Fruit fly (Drosophila melanogaster): ENCODE measurements around the gene Nos.

Nos gene

DNA sequence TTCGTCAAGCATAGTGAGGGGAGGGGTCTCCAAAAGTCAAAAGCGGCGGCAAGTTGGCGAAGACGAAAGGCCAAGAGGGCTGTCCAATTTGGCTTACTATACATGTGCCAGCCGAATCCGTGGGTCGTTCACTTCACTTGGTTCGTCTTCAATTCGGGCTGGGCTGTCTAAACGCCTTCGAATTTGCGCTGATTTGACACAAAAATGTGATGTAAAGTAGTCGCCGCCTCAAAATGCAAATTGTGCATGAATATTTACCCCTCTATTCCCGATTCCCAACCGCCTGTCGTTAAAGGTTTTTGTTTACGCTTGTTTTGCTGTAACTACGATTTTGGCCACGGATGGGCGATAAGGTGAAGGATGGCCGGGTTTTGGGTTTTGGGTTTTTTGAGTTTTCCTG lies 41.6 kb downstream of the Nos start:
- TF ChIP-seq Crg-1 (GFP tag; optimal IDR thresholded peaks at IDR 0.05) (no peak), tj (GFP tag; optimal IDR thresholded peaks at IDR 0.05) (peak; percentile 99), Clk (GFP tag; optimal IDR thresholded peaks at IDR 0.05) (no peak)

DNA sequence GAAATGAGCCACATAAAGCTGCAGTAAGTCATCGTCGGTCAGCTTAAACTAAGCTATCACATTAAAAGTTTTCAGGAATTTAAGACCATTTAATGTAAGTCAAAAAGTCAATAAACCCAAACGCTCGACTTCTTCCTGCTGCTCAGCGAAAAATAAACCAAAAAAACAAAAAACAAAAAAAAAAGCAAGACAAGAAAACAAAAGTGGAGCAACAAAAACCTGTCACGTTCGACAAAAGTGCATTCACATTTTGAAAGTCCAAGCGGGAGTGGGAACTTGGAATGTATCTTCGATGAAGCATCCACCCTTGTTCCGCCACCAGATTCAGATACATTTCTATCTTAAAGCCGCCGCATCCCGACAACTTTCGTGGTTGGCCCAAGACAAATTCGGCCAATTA lies 43.3 kb downstream of the Nos start:
- TF ChIP-seq CG33017 (tag; optimal IDR thresholded peaks at IDR 0.05) (no peak), Clk (GFP tag; optimal IDR thresholded peaks at IDR 0.05) (no peak), Mnt (GFP tag; optimal IDR thresholded peaks at IDR 0.05) (no peak), tj (GFP tag; optimal IDR thresholded peaks at IDR 0.05) (peak; percentile 31), CG12768 (GFP tag; optimal IDR thresholded peaks at IDR 0.05) (no peak), CG1620 (GFP tag; optimal IDR thresholded peaks at IDR 0.05) (no peak)

DNA sequence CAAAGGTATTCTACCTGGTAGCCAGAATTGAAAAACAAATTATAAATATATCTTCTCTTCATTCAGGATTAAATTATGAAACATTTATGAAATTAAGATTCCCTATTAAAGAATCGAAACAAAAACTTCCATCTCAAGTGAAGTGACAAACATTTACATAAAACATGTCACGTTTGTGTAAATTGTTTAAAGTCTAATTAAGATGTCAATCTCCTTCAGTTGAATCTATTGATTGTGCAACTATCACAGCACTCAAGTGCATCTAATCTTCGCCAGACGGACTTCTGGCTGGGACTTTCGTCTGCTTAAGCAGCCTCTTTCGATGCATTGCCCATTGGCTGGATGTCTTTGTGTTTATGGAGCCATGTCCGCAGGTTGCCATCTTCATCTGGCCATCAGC lies 45.2 kb downstream of the Nos start:
- no peak for TF ChIP-seq CG33017 (tag; optimal IDR thresholded peaks at IDR 0.05)
- TF ChIP-seq bab1 (GFP tag; optimal IDR thresholded peaks at IDR 0.05), result no peak

DNA sequence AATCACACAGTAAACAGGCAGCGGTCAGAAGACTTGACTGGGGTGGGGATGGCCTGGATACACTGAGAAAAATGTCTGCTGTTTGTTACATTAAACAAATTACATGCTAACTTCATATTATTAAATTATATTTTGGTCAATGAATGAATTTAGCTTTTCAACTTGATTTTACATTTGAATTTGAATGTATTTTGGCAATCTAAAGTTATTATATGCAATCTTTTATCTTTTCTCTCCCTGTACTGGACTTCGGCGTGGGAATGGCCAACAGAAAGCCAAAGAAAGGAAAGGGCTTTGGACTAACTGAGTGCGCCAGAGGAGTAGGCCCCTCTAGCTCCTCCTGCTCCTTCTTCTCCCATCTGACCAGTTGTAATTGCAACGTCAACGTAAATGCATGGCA lies 46.0 kb downstream of the Nos start:
- TF ChIP-seq pad (GFP tag; optimal IDR thresholded peaks at IDR 0.05) (no peak), CG7045 (GFP tag; optimal IDR thresholded peaks at IDR 0.05) (no peak), CG1620 (GFP tag; optimal IDR thresholded peaks at IDR 0.05) (no peak), CG12768 (GFP tag; optimal IDR thresholded peaks at IDR 0.05) (no peak), ovo (GFP tag; optimal IDR thresholded peaks at IDR 0.05) (no peak), cic (GFP tag; optimal IDR thresholded peaks at IDR 0.05) (no peak), Hr96 (GFP tag; optimal IDR thresholded peaks at IDR 0.05) (no peak), CG7101 (tag; optimal IDR thresholded peaks at IDR 0.05) (no peak), CG5204 (GFP tag; optimal IDR thresholded peaks at IDR 0.05) (no peak), tj (GFP tag; optimal IDR thresholded peaks at IDR 0.05) (no peak), bab1 (GFP tag; optimal IDR thresholded peaks at IDR 0.05) (no peak), Mnt (GFP tag; optimal IDR thresholded peaks at IDR 0.05) (no peak), cnc (optimal IDR thresholded peaks at IDR 0.05) (no peak), toe (GFP tag; optimal IDR thresholded peaks at IDR 0.05) (no peak), Crg-1 (GFP tag; optimal IDR thresholded peaks at IDR 0.05) (no peak)

DNA sequence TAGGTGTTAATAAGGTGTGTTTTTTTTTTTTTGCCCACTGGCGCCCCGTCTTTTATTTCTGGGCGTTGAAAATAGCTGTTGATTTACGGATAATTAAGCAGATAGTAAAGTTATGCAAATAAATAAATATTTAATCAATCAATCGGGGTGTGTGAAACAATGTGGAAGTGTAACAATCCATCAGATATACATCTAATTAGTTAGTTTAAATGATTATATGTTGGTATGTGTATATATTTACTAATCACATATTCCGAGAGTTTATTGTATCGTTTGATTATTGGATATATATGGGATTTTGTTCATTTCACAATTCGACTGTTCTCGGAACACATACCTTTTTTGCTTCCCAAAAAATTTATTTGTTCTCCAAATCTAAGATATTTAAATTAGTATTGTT lies 47.4 kb downstream of the Nos start, which contains the start of gene CG31870:
Gene CG31870 (plus strand): TSS at position 301 of the 400 bp plus-strand sequence.
- TF ChIP-seq CG33017 (tag; optimal IDR thresholded peaks at IDR 0.05), result no peak
- TF ChIP-seq cnc (optimal IDR thresholded peaks at IDR 0.05), result no peak
- TF ChIP-seq tj (GFP tag; optimal IDR thresholded peaks at IDR 0.05), result no peak
- no peak for TF ChIP-seq kay (GFP tag; ENCODE audit: borderline replicate concordance)
- TF ChIP-seq CG11617 (GFP tag; optimal IDR thresholded peaks at IDR 0.05), result no peak
- TF ChIP-seq CG5204 (GFP tag; optimal IDR thresholded peaks at IDR 0.05), result no peak
- no peak for TF ChIP-seq cic (GFP tag; optimal IDR thresholded peaks at IDR 0.05)
- TF ChIP-seq CG1620 (GFP tag; optimal IDR thresholded peaks at IDR 0.05), result no peak
- no peak for TF ChIP-seq Hr96 (GFP tag; optimal IDR thresholded peaks at IDR 0.05)

DNA sequence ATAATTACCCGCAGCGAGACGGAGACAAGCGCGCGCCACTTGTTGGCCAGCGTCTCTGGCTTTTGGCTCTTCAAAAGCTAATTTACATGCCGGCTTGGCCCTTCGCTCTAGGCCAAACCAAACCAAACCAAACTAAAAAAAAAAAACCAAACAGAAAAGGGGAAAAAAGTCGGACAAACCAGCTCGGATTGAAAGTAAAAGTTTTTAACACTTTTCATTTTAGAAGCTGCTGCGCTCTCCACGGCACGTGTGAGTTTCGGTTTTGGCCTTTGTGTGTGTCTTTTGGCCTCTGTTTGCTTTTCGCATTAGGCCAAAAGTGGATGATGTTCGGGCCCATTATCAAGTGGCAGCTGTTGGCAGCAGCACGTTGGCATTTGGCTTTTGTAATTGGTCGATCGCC lies 56.1 kb downstream of the Nos start:
- TF ChIP-seq bab1 (GFP tag; optimal IDR thresholded peaks at IDR 0.05) (no peak), CG1620 (GFP tag; optimal IDR thresholded peaks at IDR 0.05) (no peak), pad (GFP tag; optimal IDR thresholded peaks at IDR 0.05) (no peak), CG14711 (tag; optimal IDR thresholded peaks at IDR 0.05) (no peak), Crg-1 (GFP tag; optimal IDR thresholded peaks at IDR 0.05) (no peak), CG5204 (GFP tag; optimal IDR thresholded peaks at IDR 0.05) (no peak), kay (GFP tag; ENCODE audit: borderline replicate concordance) (no peak), ovo (GFP tag; optimal IDR thresholded peaks at IDR 0.05) (no peak), CG7045 (GFP tag; optimal IDR thresholded peaks at IDR 0.05) (no peak), Clk (GFP tag; optimal IDR thresholded peaks at IDR 0.05) (no peak), Mnt (GFP tag; optimal IDR thresholded peaks at IDR 0.05) (no peak), CG7101 (tag; optimal IDR thresholded peaks at IDR 0.05) (no peak), CG11617 (GFP tag; optimal IDR thresholded peaks at IDR 0.05) (no peak), CG33017 (tag; optimal IDR thresholded peaks at IDR 0.05) (no peak), toe (GFP tag; optimal IDR thresholded peaks at IDR 0.05) (no peak), cnc (optimal IDR thresholded peaks at IDR 0.05) (no peak)

DNA sequence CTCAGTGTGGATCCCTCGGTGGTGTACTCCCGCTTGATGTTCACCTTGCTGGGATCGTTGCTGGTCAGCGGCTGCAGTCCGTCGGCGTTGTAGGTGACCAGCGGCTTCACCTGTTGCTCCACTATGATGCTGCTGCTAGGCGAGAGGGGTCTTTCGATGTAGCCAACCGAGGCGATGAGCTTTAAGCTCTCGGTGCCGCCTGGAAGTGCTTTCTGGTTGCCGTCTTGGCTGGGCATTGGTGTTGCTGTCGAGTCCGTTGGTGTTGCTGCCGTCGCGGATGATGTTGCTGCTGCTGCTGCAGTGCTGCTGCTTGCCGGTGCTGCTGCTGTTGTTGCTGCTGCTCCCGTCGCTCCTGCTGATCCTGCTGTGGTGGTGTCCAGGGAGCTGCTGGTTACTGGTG lies 63.3 kb downstream of the Nos start:
- TF ChIP-seq Crg-1 (GFP tag; optimal IDR thresholded peaks at IDR 0.05) (no peak), CG33017 (tag; optimal IDR thresholded peaks at IDR 0.05) (no peak), bab1 (GFP tag; optimal IDR thresholded peaks at IDR 0.05) (no peak), cic (GFP tag; optimal IDR thresholded peaks at IDR 0.05) (no peak), Mnt (GFP tag; optimal IDR thresholded peaks at IDR 0.05) (no peak), CG5204 (GFP tag; optimal IDR thresholded peaks at IDR 0.05) (no peak), CG11617 (GFP tag; optimal IDR thresholded peaks at IDR 0.05) (no peak), CG14711 (tag; optimal IDR thresholded peaks at IDR 0.05) (no peak), Clk (GFP tag; optimal IDR thresholded peaks at IDR 0.05) (no peak)

DNA sequence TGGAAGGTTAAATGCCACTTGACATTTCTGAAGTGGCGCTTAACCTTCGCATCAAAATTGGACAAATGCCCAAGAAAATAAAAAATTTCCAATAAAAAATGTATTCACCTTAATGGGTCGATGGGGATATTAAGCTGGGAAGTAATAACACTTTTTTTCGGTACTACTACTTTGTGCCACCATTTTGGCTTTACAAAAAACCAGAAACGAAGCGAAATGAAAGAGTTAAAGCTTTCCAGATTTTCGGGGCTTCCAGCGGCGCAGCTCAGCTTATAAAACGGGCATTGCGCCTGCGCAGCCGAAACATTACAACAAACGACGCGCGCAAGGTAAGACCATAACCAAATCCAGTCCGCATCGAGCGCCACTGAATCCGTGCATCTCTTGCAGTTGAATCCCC lies 66.7 kb downstream of the Nos start, which contains the start of gene CG17127:
Gene CG17127 (plus strand): TSS at position 301 of the 400 bp plus-strand sequence.
- TF ChIP-seq CG33017 (tag; optimal IDR thresholded peaks at IDR 0.05) (no peak), toe (GFP tag; optimal IDR thresholded peaks at IDR 0.05) (no peak), CG11617 (GFP tag; optimal IDR thresholded peaks at IDR 0.05) (no peak), bab1 (GFP tag; optimal IDR thresholded peaks at IDR 0.05) (no peak), Mnt (GFP tag; optimal IDR thresholded peaks at IDR 0.05) (no peak), pad (GFP tag; optimal IDR thresholded peaks at IDR 0.05) (no peak), CG5204 (GFP tag; optimal IDR thresholded peaks at IDR 0.05) (no peak), CG7101 (tag; optimal IDR thresholded peaks at IDR 0.05) (no peak), CG14711 (tag; optimal IDR thresholded peaks at IDR 0.05) (no peak)

Measured in whole organism, adult.